Fruit fly (Drosophila melanogaster) whole organism, wandering third instar larva: ENCODE measurements around the gene ND-51.

Source experiments
- Abd-B ChIP-seq: fragments of >200 bp; optimal IDR thresholded peaks from 2 replicates; lab custom pipeline; 2017; ENCODE audit warnings: missing biosample characterization, missing genetic modification characterization
- CG32264 ChIP-seq: fragments of 200-800 bp; sonication (Bioruptor generic); optimal IDR thresholded peaks from 2 replicates; lab custom pipeline; 2016; ENCODE audit warnings: missing biosample characterization, missing genetic modification characterization
- CG9705 ChIP-seq: fragments of 200-800 bp; sonication (Bioruptor generic); optimal IDR thresholded peaks from 2 replicates; lab custom pipeline; 2018; ENCODE audit warnings: missing biosample characterization, mild to moderate bottlenecking, missing genetic modification characterization
- CrebA ChIP-seq: fragments of 200-800 bp; sonication (Bioruptor generic); optimal IDR thresholded peaks from 2 replicates; lab custom pipeline; 2016; ENCODE audit warnings: missing biosample characterization, mild to moderate bottlenecking, missing genetic modification characterization, borderline replicate concordance
- Dif ChIP-seq: fragments of 200-275, 200-300 bp; sonication (Bioruptor generic); optimal IDR thresholded peaks from 2 replicates; lab custom pipeline; 2018; ENCODE audit warnings: missing biosample characterization, missing genetic modification characterization; ENCODE audit not compliant: partially characterized antibody
- GATAd ChIP-seq: sonication (Bioruptor generic); optimal IDR thresholded peaks from 2 replicates; lab custom pipeline; 2016; ENCODE audit warnings: missing biosample characterization, missing genetic modification characterization
- HLH106 ChIP-seq: fragments of 200-800 bp; optimal IDR thresholded peaks from 3 replicates; lab custom pipeline; 2019; ENCODE audit warnings: missing biosample characterization, mild to moderate bottlenecking, missing genetic modification characterization, moderate library complexity
- Hr78 ChIP-seq: fragments of >200 bp; optimal IDR thresholded peaks from 2 replicates; lab custom pipeline; 2017; ENCODE audit warnings: missing biosample characterization, missing genetic modification characterization
- Hr83 ChIP-seq: fragments of 200-300 bp; sonication (Bioruptor generic); optimal IDR thresholded peaks from 2 replicates; lab custom pipeline; 2016; ENCODE audit warnings: missing biosample characterization, mild to moderate bottlenecking, missing genetic modification characterization, moderate library complexity; ENCODE audit not compliant: poor library complexity, severe bottlenecking
- Jra ChIP-seq: sonication (Bioruptor generic); optimal IDR thresholded peaks from 2 replicates; lab custom pipeline; 2016; ENCODE audit warnings: missing biosample characterization, missing genetic modification characterization
- Mio ChIP-seq: sonication (Bioruptor generic); optimal IDR thresholded peaks from 2 replicates; lab custom pipeline; 2016; ENCODE audit warnings: missing biosample characterization, missing genetic modification characterization
- N ChIP-seq: fragments of >200 bp; optimal IDR thresholded peaks from 2 replicates; lab custom pipeline; 2018; ENCODE audit warnings: missing biosample characterization, missing external identifiers, missing genetic modification characterization
- OdsH ChIP-seq: fragments of 200-800 bp; sonication (Bioruptor generic); optimal IDR thresholded peaks from 2 replicates; lab custom pipeline; 2016; ENCODE audit warnings: missing biosample characterization, mild to moderate bottlenecking, missing genetic modification characterization
- Rel ChIP-seq, 2 experiments: fragments of 200-800 bp; sonication (Bioruptor generic) in 1 of 2; optimal IDR thresholded peaks; 2 replicates in 1 of 2; 3 replicates in 1 of 2; lab custom pipeline; 2016 to 2019; ENCODE audit warnings: mild to moderate bottlenecking in 2 of 2, missing biosample characterization in 2 of 2, missing genetic modification characterization in 2 of 2, moderate library complexity in 1 of 2
- Sp1 ChIP-seq: fragments of 200-800 bp; sonication (Bioruptor generic); optimal IDR thresholded peaks from 3 replicates; lab custom pipeline; 2019; ENCODE audit warnings: missing biosample characterization, mild to moderate bottlenecking, missing genetic modification characterization, moderate library complexity
- Vsx2 ChIP-seq: fragments of 200-300, 225-300 bp; sonication (Bioruptor generic); optimal IDR thresholded peaks from 2 replicates; lab custom pipeline; 2018; ENCODE audit warnings: missing biosample characterization, missing genetic modification characterization; ENCODE audit not compliant: partially characterized antibody
- br ChIP-seq: fragments of 200-800 bp; sonication (Bioruptor generic); optimal IDR thresholded peaks from 2 replicates; lab custom pipeline; 2016; ENCODE audit warnings: missing biosample characterization, missing genetic modification characterization
- brk ChIP-seq: fragments of 200-800 bp; sonication (Bioruptor generic); optimal IDR thresholded peaks from 2 replicates; lab custom pipeline; 2016; ENCODE audit warnings: missing biosample characterization, mild to moderate bottlenecking, missing genetic modification characterization
- dl ChIP-seq, 2 experiments: fragments of 175-275, 200-275 bp in 1 of 2; fragments of 200-275 bp in 1 of 2; sonication (Bioruptor generic); optimal IDR thresholded peaks; lab custom pipeline; 2018; ENCODE audit warnings: mild to moderate bottlenecking in 2 of 2, missing biosample characterization in 2 of 2, missing genetic modification characterization in 2 of 2, moderate library complexity in 2 of 2; ENCODE audit not compliant: partially characterized antibody in 2 of 2, insufficient read depth in 1 of 2
- dmrt93B ChIP-seq: fragments of 200-800 bp; sonication (Bioruptor generic); optimal IDR thresholded peaks from 2 replicates; lab custom pipeline; 2018; ENCODE audit warnings: missing biosample characterization, mild to moderate bottlenecking, missing genetic modification characterization
- dsf ChIP-seq: sonication (Bioruptor generic); optimal IDR thresholded peaks from 2 replicates; lab custom pipeline; 2016; ENCODE audit warnings: missing biosample characterization, missing genetic modification characterization, borderline replicate concordance
- ey ChIP-seq: fragments of 200-800 bp; sonication (Bioruptor generic); optimal IDR thresholded peaks from 2 replicates; lab custom pipeline; 2016; ENCODE audit warnings: missing biosample characterization, missing genetic modification characterization
- foxo ChIP-seq, 2 experiments: fragments of 200-800 bp; sonication (Bioruptor generic); optimal IDR thresholded peaks; 2 replicates in 1 of 2; 3 replicates in 1 of 2; lab custom pipeline; 2016 to 2017; ENCODE audit warnings: missing biosample characterization in 2 of 2, missing genetic modification characterization in 2 of 2
- fru ChIP-seq: fragments of 200-800 bp; sonication (Bioruptor generic); optimal IDR thresholded peaks from 3 replicates; lab custom pipeline; 2016; ENCODE audit warnings: missing biosample characterization, mild to moderate bottlenecking, missing genetic modification characterization
- h ChIP-seq: fragments of 200-800 bp; sonication (Bioruptor generic); optimal IDR thresholded peaks from 3 replicates; lab custom pipeline; 2016; ENCODE audit warnings: missing biosample characterization, mild to moderate bottlenecking, missing genetic modification characterization
- jim ChIP-seq: fragments of 175-275, 200-325 bp; sonication (Bioruptor generic); optimal IDR thresholded peaks from 2 replicates; lab custom pipeline; 2016; ENCODE audit warnings: missing biosample characterization, mild to moderate bottlenecking, missing genetic modification characterization
- lola ChIP-seq: fragments of >200 bp; optimal IDR thresholded peaks from 2 replicates; lab custom pipeline; 2017; ENCODE audit warnings: missing biosample characterization, missing genetic modification characterization
- pan ChIP-seq: fragments of >200 bp; optimal IDR thresholded peaks from 2 replicates; lab custom pipeline; 2017
- psq ChIP-seq: fragments of 200-800 bp; sonication (Bioruptor generic); optimal IDR thresholded peaks from 3 replicates; lab custom pipeline; 2017; ENCODE audit warnings: missing biosample characterization, mild to moderate bottlenecking, missing genetic modification characterization, moderate library complexity
- rgr ChIP-seq: fragments of 200-800 bp; sonication (Bioruptor generic); optimal IDR thresholded peaks from 3 replicates; lab custom pipeline; 2016; ENCODE audit warnings: missing biosample characterization, mild to moderate bottlenecking, missing genetic modification characterization
- sage ChIP-seq: fragments of 200-800 bp; sonication (Bioruptor generic); optimal IDR thresholded peaks from 2 replicates; lab custom pipeline; 2016; ENCODE audit warnings: missing biosample characterization, mild to moderate bottlenecking, missing genetic modification characterization
- sv ChIP-seq: fragments of 200-800 bp; sonication (Bioruptor generic); optimal IDR thresholded peaks from 3 replicates; lab custom pipeline; 2016; ENCODE audit warnings: missing biosample characterization, missing genetic modification characterization
- tai ChIP-seq: sonication (Bioruptor generic); optimal IDR thresholded peaks from 2 replicates; lab custom pipeline; 2016; ENCODE audit warnings: missing biosample characterization, missing genetic modification characterization
- usp ChIP-seq: fragments of >200 bp; optimal IDR thresholded peaks from 2 replicates; lab custom pipeline; 2017; ENCODE audit warnings: missing biosample characterization, missing genetic modification characterization
- woc ChIP-seq: sonication (Bioruptor generic); optimal IDR thresholded peaks from 2 replicates; lab custom pipeline; 2016; ENCODE audit warnings: missing biosample characterization, mild to moderate bottlenecking, missing genetic modification characterization

Gene ND-51

DNA sequence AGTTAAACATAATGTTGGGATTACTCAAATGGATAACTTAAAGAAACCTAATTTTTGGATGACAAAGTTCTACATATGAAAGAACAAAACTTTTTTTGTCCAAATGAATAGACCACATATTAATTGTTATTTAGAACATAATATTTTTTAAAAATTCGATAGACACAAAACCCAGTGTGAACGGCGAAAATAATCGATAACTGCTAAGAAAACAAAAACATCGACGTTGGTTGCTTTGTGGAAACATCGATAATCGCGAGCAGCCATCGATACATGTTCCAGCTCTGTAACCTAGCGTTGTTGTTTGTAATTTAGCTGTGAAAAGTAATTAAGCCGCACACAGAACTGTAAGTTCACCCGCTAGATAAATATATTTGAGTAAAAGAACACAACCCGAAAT lies 12.0 kb downstream of the ND-51 start, which contains the start of gene CG9135:
Gene CG9135, plus strand, starts transcription at position 226 of the 400 bp plus-strand sequence.
- TF ChIP-seq HLH106 (peak; percentile 9), Jra (GFP tag; lab: Kevin White, UChicago) (peak; percentile 29), Hr83 (GFP tag; lab: Kevin White, UChicago) (peak; percentile 46), lola (GFP tag; lab: Kevin White, UChicago) (no peak)

DNA sequence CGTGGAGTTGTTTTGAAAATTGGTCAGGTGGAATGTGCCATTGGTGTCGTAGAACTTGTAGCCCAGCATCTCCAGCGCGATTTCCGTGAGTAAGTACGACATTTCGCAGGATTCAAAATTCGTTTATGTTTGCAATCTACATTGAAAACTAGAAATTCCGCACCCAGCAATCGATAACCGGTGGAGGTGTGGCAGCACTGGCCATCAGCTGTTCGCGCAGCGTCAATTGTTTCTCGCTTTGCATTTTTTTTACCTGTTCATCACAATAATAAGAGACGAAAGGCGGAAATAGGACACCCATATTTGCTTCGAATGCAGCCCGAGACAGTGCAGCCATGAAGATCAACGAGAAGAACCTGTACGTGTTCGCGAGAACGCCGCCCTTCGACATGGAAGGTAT lies 14.0 kb downstream of the ND-51 start, which contains the start of the genes CG34179 and slmo:
Gene CG34179, minus strand, starts transcription at position 165 of the 400 bp plus-strand sequence.
Gene slmo, minus strand, starts transcription at position 165 of the 400 bp plus-strand sequence.
- TF ChIP-seq CrebA (GFP tag; lab: Kevin White, UChicago), result no peak
- no peak for TF ChIP-seq sv (GFP tag; lab: Kevin White, UChicago)
- TF ChIP-seq N (GFP tag; lab: Kevin White, UChicago), result no peak
- no peak for TF ChIP-seq Hr78 (GFP tag; lab: Kevin White, UChicago)
- TF ChIP-seq pan (lab: Kevin White, UChicago), result no peak
- no peak for TF ChIP-seq Jra (GFP tag; lab: Kevin White, UChicago)
- no peak for TF ChIP-seq fru (GFP tag; lab: Kevin White, UChicago)
- no peak for TF ChIP-seq Abd-B (GFP tag; lab: Kevin White, UChicago)
- TF ChIP-seq sage (GFP tag; lab: Kevin White, UChicago), result no peak
- no peak for TF ChIP-seq GATAd
- no peak for TF ChIP-seq Vsx2 (GFP tag; lab: Kevin White, UChicago)
- no peak for TF ChIP-seq dsf
- TF ChIP-seq, all 38 proteins: peak for 0

DNA sequence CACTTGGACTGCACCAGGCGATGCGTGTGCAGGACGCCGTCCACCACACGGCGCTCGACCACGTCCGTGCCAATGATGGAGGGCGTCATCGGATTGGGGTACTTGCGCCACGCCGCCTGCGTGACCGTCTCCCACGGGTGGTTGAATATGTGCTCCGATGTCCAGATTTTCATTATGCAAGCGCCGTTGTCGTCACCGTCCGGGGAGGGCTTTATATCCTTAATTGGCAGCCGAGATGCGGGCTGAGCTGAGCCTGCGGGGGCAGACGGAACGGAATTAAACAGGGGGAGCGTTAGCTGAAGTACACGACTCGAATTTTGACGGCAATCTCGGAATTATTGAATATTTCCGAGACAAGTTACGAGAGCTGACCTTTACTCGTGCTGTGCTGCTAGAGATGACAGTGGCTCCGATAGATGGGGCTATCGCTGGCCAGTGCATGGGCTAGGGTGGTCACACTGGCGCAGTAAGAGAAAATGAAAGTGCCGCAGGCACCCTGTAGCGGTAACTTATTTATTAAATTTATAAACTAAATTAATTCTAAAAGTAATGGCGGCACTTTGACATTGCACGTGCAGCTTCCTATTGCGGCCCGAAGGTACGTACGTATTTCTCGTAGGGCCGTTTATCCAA lies 14.9 kb downstream of the ND-51 start, which contains the start of gene IPIP:
Gene IPIP, plus strand, starts transcription at position 475 of the 633 bp plus-strand sequence.
- TF ChIP-seq Abd-B (GFP tag; lab: Kevin White, UChicago) (no peak), rgr (peak; percentile 60), Hr83 (GFP tag; lab: Kevin White, UChicago) (peak; percentile 94), h (peak; percentile 69), dl (GFP tag; optimal IDR thresholded peaks at IDR 0.05; lab: Kevin White, UChicago; ENCODE audit: insufficient read depth in 1 of 2, partially characterized antibody in 2 of 2) (no peak), OdsH (GFP tag; lab: Kevin White, UChicago) (peak; percentile 5), pan (lab: Kevin White, UChicago) (no peak), Sp1 (GFP tag; lab: Kevin White, UChicago) (peak; percentile 30), foxo (GFP tag; optimal IDR thresholded peaks at IDR 0.05; lab: Kevin White, UChicago) (peak in 1 of 2 experiments; percentile 36), dsf (no peak), GATAd (no peak), psq (no peak), CG32264 (no peak), dmrt93B (GFP tag; lab: Kevin White, UChicago) (no peak), usp (GFP tag; lab: Kevin White, UChicago) (no peak), ey (GFP tag; lab: Kevin White, UChicago) (peak; percentile 9), brk (GFP tag; lab: Kevin White, UChicago) (no peak), fru (GFP tag; lab: Kevin White, UChicago) (peak; percentile 65), sage (GFP tag; lab: Kevin White, UChicago) (no peak), N (GFP tag; lab: Kevin White, UChicago) (no peak), CG9705 (GFP tag; lab: Kevin White, UChicago) (peak; percentile 17), Jra (GFP tag; lab: Kevin White, UChicago) (no peak), tai (GFP tag; lab: Kevin White, UChicago) (no peak), Dif (GFP tag; lab: Kevin White, UChicago) (peak; percentile 2), woc (no peak), Mio (GFP tag; lab: Kevin White, UChicago) (no peak), Vsx2 (GFP tag; lab: Kevin White, UChicago) (no peak), lola (GFP tag; lab: Kevin White, UChicago) (no peak), Rel (GFP tag; optimal IDR thresholded peaks at IDR 0.05; lab: Kevin White, UChicago) (no peak), Rel (tag; optimal IDR thresholded peaks at IDR 0.05; lab: Kevin White, UChicago) (peak; percentile 47), jim (GFP tag; lab: Kevin White, UChicago) (no peak), sv (GFP tag; lab: Kevin White, UChicago) (no peak), HLH106 (peak; percentile 33), br (GFP tag; lab: Kevin White, UChicago) (peak; percentile 39)
